Worm (Caenorhabditis elegans): ENCODE measurements around the gene pph-6.
A peak's percentile ranks its signal among the peaks of the same experiment; 100 is the strongest.

Gene pph-6

ce11 chrIII:3470973-3471372 is 9.5 kb downstream of the pph-6 start:
- no peak for TF ChIP-seq tbx-11 (GFP tag; IDR thresholded peaks at IDR 0.05)
- no peak for TF ChIP-seq hmbx-1 (tag; optimal IDR thresholded peaks at IDR 0.05)
- no peak for TF ChIP-seq B0310.2 (tag; optimal IDR thresholded peaks at IDR 0.05)
- no peak for TF ChIP-seq ceh-36 (tag; optimal IDR thresholded peaks at IDR 0.05)
- no peak for TF ChIP-seq hnd-1 (tag; optimal IDR thresholded peaks at IDR 0.05)
- TF ChIP-seq tra-4 (tag; optimal IDR thresholded peaks at IDR 0.05): no peak
- TF ChIP-seq tbx-37 (GFP tag; conservative IDR thresholded peaks at IDR 0.05): no peak
- TF ChIP-seq scrt-1 (GFP tag; IDR thresholded peaks at IDR 0.05): no peak
- TF ChIP-seq F13C5.2 (tag; optimal IDR thresholded peaks at IDR 0.05): no peak
- no peak for TF ChIP-seq sea-1 (GFP tag; conservative IDR thresholded peaks at IDR 0.05)
- no peak for TF ChIP-seq flt-1 (GFP tag; IDR thresholded peaks at IDR 0.05)

ce11 chrIII:3471403-3472053 is 10.0 kb downstream of the pph-6 start, which contains the start of gene rsu-1:
Gene rsu-1 (plus strand): TSS chrIII:3472003.
- no peak for TF ChIP-seq hmbx-1 (tag; optimal IDR thresholded peaks at IDR 0.05)
- TF ChIP-seq F13C5.2 (tag; optimal IDR thresholded peaks at IDR 0.05): peak; percentile 26

DNA sequence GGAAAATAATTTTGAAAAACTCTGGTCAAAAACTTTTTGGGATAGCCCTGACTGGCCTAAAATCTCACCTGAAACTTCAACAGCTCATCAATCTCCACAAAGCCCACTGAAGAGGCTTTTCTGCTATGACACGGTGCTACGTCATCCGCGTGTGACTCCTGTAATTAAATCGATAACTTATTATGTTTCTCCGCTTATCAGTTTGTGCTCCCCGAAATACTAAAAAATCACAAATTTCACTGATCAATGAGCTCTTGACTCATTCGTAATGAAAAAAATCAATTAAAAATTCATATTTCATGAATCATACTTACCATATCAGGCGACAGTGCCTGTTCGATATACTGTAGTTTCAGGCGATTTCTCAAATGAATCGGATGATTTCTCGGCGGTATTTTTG is 13.5 kb downstream of the pph-6 start:
- TF ChIP-seq scrt-1 (GFP tag; IDR thresholded peaks at IDR 0.05) (no peak), sea-1 (GFP tag; conservative IDR thresholded peaks at IDR 0.05) (no peak), B0310.2 (tag; optimal IDR thresholded peaks at IDR 0.05) (no peak), tbx-37 (GFP tag; conservative IDR thresholded peaks at IDR 0.05) (no peak), hmg-4 (GFP tag; optimal IDR thresholded peaks at IDR 0.05) (no peak), ceh-36 (tag; optimal IDR thresholded peaks at IDR 0.05) (no peak), aly-1 (tag; optimal IDR thresholded peaks at IDR 0.05) (no peak), F13C5.2 (tag; optimal IDR thresholded peaks at IDR 0.05) (no peak), ceh-13 (GFP tag; optimal IDR thresholded peaks at IDR 0.05) (no peak), pes-1 (GFP tag; IDR thresholded peaks at IDR 0.05) (no peak), flt-1 (GFP tag; IDR thresholded peaks at IDR 0.05) (no peak), tra-4 (tag; optimal IDR thresholded peaks at IDR 0.05) (no peak), hmbx-1 (tag; optimal IDR thresholded peaks at IDR 0.05) (no peak), ama-1 (optimal IDR thresholded peaks at IDR 0.05) (no peak), hnd-1 (tag; optimal IDR thresholded peaks at IDR 0.05) (no peak), ets-7 (tag; optimal IDR thresholded peaks at IDR 0.05) (no peak), tbx-11 (GFP tag; IDR thresholded peaks at IDR 0.05) (no peak)

- TF ChIP-seq tra-4 (tag; optimal IDR thresholded peaks at IDR 0.05): no peak
- TF ChIP-seq pes-1 (GFP tag; IDR thresholded peaks at IDR 0.05): no peak
Measured at ce11 chrIII:3475497-3475896, 14.0 kb downstream of the pph-6 start, which contains the start of gene C34C12.9. Gene C34C12.9 (minus strand): TSS chrIII:3475512.

DNA sequence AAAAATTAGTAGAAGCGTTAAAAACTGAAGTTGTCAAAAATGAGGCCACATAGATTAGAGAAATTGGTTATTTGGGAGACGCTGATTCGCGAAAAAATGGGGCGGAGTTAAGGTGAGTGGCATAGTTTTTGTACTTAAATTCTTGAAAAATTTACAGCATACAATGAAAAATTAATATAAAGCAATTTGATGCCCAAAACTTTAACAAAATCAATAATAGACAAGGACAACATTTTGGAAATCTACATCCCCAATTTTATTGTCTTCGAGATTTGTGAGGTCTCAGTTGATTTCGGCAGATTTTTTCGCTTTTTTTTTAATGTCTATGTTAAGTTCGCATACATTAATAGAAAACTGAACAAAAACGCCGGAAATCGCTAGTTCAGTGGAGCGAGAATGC is 14.7 kb downstream of the pph-6 start:
- no peak for TF ChIP-seq flt-1 (GFP tag; IDR thresholded peaks at IDR 0.05)
- no peak for TF ChIP-seq hmg-4 (GFP tag; optimal IDR thresholded peaks at IDR 0.05)
- no peak for TF ChIP-seq tbx-11 (GFP tag; IDR thresholded peaks at IDR 0.05)
- no peak for TF ChIP-seq scrt-1 (GFP tag; IDR thresholded peaks at IDR 0.05)
- peak; percentile 42 for TF ChIP-seq ceh-13 (GFP tag; optimal IDR thresholded peaks at IDR 0.05)
- TF ChIP-seq tra-4 (tag; optimal IDR thresholded peaks at IDR 0.05): peak; percentile 42
- TF ChIP-seq tbx-37 (GFP tag; conservative IDR thresholded peaks at IDR 0.05): no peak
- TF ChIP-seq B0310.2 (tag; optimal IDR thresholded peaks at IDR 0.05): peak; percentile 68
- TF ChIP-seq sea-1 (GFP tag; conservative IDR thresholded peaks at IDR 0.05): no peak
- peak; percentile 49 for TF ChIP-seq ets-7 (tag; optimal IDR thresholded peaks at IDR 0.05)
- peak; percentile 56 for TF ChIP-seq hmbx-1 (tag; optimal IDR thresholded peaks at IDR 0.05)
- TF ChIP-seq ama-1 (optimal IDR thresholded peaks at IDR 0.05): no peak
- peak; percentile 20; the same call in 1 of the 2 replicates for TF ChIP-seq pes-1 (GFP tag; IDR thresholded peaks at IDR 0.05)
- peak; percentile 40 for TF ChIP-seq hnd-1 (tag; optimal IDR thresholded peaks at IDR 0.05)
- no peak for TF ChIP-seq F13C5.2 (tag; optimal IDR thresholded peaks at IDR 0.05)

DNA sequence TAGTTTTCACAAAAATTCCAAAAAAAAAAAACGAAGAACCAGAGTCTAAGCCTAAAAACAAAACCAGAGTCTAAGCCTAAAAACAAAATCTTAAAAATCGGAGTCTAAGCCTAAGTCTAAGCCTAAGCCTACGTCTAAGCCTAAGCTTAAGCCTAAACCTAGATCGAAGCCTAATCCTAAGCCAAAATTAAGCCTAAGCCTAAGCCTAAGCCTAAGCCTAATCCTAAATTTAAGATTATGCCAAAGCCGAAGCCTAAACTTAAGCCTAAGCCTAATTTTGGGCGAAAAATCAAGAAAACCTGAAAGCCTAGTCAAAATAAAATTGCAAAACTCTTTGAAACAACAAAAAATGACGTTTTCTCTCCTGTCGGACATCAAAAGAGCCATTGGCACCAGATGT is 15.9 kb downstream of the pph-6 start:
- TF ChIP-seq pes-1 (GFP tag; IDR thresholded peaks at IDR 0.05): no peak
- peak; percentile 80 for TF ChIP-seq ceh-36 (tag; optimal IDR thresholded peaks at IDR 0.05)
- no peak for TF ChIP-seq F13C5.2 (tag; optimal IDR thresholded peaks at IDR 0.05)

- TF ChIP-seq ama-1 (optimal IDR thresholded peaks at IDR 0.05) (no peak), hmbx-1 (tag; optimal IDR thresholded peaks at IDR 0.05) (no peak), flt-1 (GFP tag; IDR thresholded peaks at IDR 0.05) (no peak), tra-4 (tag; optimal IDR thresholded peaks at IDR 0.05) (no peak), tbx-11 (GFP tag; IDR thresholded peaks at IDR 0.05) (no peak), hnd-1 (tag; optimal IDR thresholded peaks at IDR 0.05) (no peak), aly-1 (tag; optimal IDR thresholded peaks at IDR 0.05) (no peak), ceh-36 (tag; optimal IDR thresholded peaks at IDR 0.05) (no peak), F13C5.2 (tag; optimal IDR thresholded peaks at IDR 0.05) (no peak), hmg-4 (GFP tag; optimal IDR thresholded peaks at IDR 0.05) (no peak), sea-1 (GFP tag; conservative IDR thresholded peaks at IDR 0.05) (no peak), tbx-37 (GFP tag; conservative IDR thresholded peaks at IDR 0.05) (no peak), ceh-13 (GFP tag; optimal IDR thresholded peaks at IDR 0.05) (no peak), B0310.2 (tag; optimal IDR thresholded peaks at IDR 0.05) (no peak), scrt-1 (GFP tag; IDR thresholded peaks at IDR 0.05) (no peak), pes-1 (GFP tag; IDR thresholded peaks at IDR 0.05) (no peak), ets-7 (tag; optimal IDR thresholded peaks at IDR 0.05) (no peak)
Measured at ce11 chrIII:3478795-3479398, 17.4 kb downstream of the pph-6 start.

DNA sequence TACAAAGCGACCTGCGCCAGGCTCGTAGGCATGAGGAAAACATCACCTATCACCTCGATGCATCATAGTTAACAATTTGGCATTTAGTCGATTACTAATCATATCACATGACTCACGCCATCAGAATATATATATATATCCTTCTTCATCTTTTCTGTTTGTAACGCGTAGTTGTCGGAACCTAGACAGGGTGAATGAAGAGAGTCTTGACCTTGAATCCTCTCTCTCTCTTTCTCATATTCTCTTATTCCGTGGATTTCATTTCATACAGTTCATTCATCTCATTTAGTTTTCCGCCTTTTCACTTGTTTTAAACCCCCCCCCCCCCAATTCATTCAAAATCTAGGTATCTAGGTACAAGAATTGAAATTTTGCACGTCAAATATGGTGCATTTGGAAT is 18.7 kb downstream of the pph-6 start:
- TF ChIP-seq hmg-4 (GFP tag; optimal IDR thresholded peaks at IDR 0.05) (no peak), F13C5.2 (tag; optimal IDR thresholded peaks at IDR 0.05) (no peak), aly-1 (tag; optimal IDR thresholded peaks at IDR 0.05) (no peak), hnd-1 (tag; optimal IDR thresholded peaks at IDR 0.05) (no peak), ceh-13 (GFP tag; optimal IDR thresholded peaks at IDR 0.05) (no peak), scrt-1 (GFP tag; IDR thresholded peaks at IDR 0.05) (no peak), ceh-36 (tag; optimal IDR thresholded peaks at IDR 0.05) (no peak), ets-7 (tag; optimal IDR thresholded peaks at IDR 0.05) (no peak), tbx-11 (GFP tag; IDR thresholded peaks at IDR 0.05) (no peak)
